Fruit fly (Drosophila melanogaster) whole organism, adult: ENCODE measurements around the gene X11L.

Source experiments
- CG33017 ChIP-seq: fragments of 200-800 bp; sonication (Bioruptor generic); optimal IDR thresholded peaks from 2 replicates; lab custom pipeline; 2018; ENCODE audit warnings: missing biosample characterization, mild to moderate bottlenecking, missing genetic modification characterization, moderate library complexity
- Clk ChIP-seq: fragments of 200-800 bp; sonication (Bioruptor generic); optimal IDR thresholded peaks from 2 replicates; lab custom pipeline; 2017; ENCODE audit warnings: missing biosample characterization, missing genetic modification characterization
- Crg-1 ChIP-seq: fragments of 200-800 bp; sonication (Bioruptor generic); optimal IDR thresholded peaks from 2 replicates; lab custom pipeline; 2016; ENCODE audit warnings: missing biosample characterization, missing genetic modification characterization
- Hr96 ChIP-seq: fragments of 200-800 bp; sonication (Bioruptor generic); optimal IDR thresholded peaks from 2 replicates; lab custom pipeline; 2016; ENCODE audit warnings: missing biosample characterization, missing genetic modification characterization
- Mnt ChIP-seq: fragments of 200-800 bp; sonication (Bioruptor generic); optimal IDR thresholded peaks from 2 replicates; lab custom pipeline; 2016; ENCODE audit warnings: missing biosample characterization, mild to moderate bottlenecking, missing genetic modification characterization

DNA sequence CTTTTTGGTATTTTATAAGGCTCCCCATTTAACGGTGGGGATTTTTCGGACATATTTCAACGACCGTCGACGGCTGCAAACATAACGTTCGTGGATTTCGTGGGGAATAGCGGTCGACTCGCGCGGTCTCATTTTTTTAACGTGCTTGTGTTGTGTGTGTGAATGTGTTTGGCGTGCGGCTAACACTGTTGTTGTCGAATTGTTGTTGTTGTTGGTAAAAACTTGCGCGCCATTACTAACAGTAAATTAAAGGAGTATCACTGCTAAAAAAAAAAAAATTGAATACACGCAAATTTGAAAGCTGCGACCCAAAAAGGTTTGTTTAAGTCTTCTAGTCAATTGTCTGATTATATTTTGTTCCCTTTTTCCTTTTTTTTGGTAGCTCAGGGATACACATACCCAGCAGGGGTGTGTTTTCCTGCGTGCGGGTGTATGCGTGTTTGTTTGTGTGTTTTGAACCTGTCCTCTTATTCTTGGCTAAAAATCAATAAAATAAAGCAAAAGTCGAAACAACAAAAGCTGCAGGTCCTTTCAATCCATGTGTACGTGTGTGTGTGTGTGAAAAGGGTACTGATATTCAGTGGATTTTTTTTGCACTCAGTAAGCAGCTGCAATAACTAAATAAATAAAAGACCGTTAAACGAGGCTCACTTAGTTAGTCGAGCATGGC lies 19.5 kb upstream of the X11L start, which contains the start of gene CG12991:
- no peak for TF ChIP-seq CG33017 (tag; lab: Kevin White, UChicago)
- TF ChIP-seq Clk (GFP tag; lab: Kevin White, UChicago), result no peak
- peak; percentile 91 for TF ChIP-seq Mnt (GFP tag; lab: Kevin White, UChicago)
- TF ChIP-seq Hr96 (GFP tag; lab: Kevin White, UChicago), result no peak
- no peak for TF ChIP-seq Crg-1
